Fruit fly (Drosophila melanogaster) whole organism, embryonic: ENCODE results near the gene CG17778.

ENCODE experiments used
- Adf1 ChIP-seq: fragments of 200-800 bp; sonication (Bioruptor generic); IDR thresholded peaks from 2 replicates; pipeline ENCODE4 v1.3.6; 2022; ENCODE audit warnings: missing biosample characterization, missing genetic modification characterization
- CG12391 ChIP-seq: fragments of 200-800 bp; sonication (Bioruptor generic); optimal IDR thresholded peaks from 3 replicates; lab custom pipeline; 2018; ENCODE audit warnings: missing biosample characterization, mild to moderate bottlenecking, missing genetic modification characterization, moderate library complexity
- CG14441 ChIP-seq: fragments of 200-800 bp; sonication (Bioruptor generic); IDR thresholded peaks from 2 replicates; pipeline ENCODE4 v1.3.6; 2022; ENCODE audit warnings: missing biosample characterization, missing genetic modification characterization
- CG1529 ChIP-seq: fragments of 200-800 bp; sonication (Bioruptor generic); optimal IDR thresholded peaks from 3 replicates; lab custom pipeline; 2018; ENCODE audit warnings: missing biosample characterization, missing genetic modification characterization
- CG17829 ChIP-seq: fragments of 200-800 bp; optimal IDR thresholded peaks from 2 replicates; lab custom pipeline; 2019; ENCODE audit warnings: missing biosample characterization, mild to moderate bottlenecking, missing genetic modification characterization, moderate library complexity
- CG2875 ChIP-seq: fragments of 200-800 bp; sonication (Bioruptor generic); optimal IDR thresholded peaks from 2 replicates; lab custom pipeline; 2017; ENCODE audit warnings: missing biosample characterization, mild to moderate bottlenecking, missing genetic modification characterization, missing genetic modification reagents
- CG31388 ChIP-seq: fragments of 200-800 bp; sonication (Bioruptor generic); optimal IDR thresholded peaks from 2 replicates; lab custom pipeline; 2016; ENCODE audit warnings: missing biosample characterization, missing genetic modification characterization
- CG32532 ChIP-seq: fragments of 200-800 bp; sonication (Bioruptor generic); IDR thresholded peaks from 2 replicates; pipeline ENCODE4 v1.3.6; 2022; ENCODE audit warnings: missing biosample characterization, missing genetic modification characterization
- CG4820 ChIP-seq: fragments of 200-800 bp; sonication (Bioruptor generic); optimal IDR thresholded peaks from 3 replicates; lab custom pipeline; 2016; ENCODE audit warnings: missing biosample characterization, missing genetic modification characterization
- CG7271 ChIP-seq: fragments of 200-800 bp; sonication (Bioruptor generic); optimal IDR thresholded peaks from 2 replicates; lab custom pipeline; 2018; ENCODE audit warnings: missing biosample characterization, mild to moderate bottlenecking, missing genetic modification characterization, moderate library complexity
- CG7357 ChIP-seq: fragments of 200-800 bp; sonication (Bioruptor generic); IDR thresholded peaks from 3 replicates; pipeline ENCODE4 v1.3.6; 2022; ENCODE audit warnings: missing biosample characterization, missing genetic modification characterization
- CG7963 ChIP-seq: fragments of 200-800 bp; sonication (Bioruptor generic); IDR thresholded peaks from 3 replicates; pipeline ENCODE4 v1.3.6; 2022; ENCODE audit warnings: missing biosample characterization, missing genetic modification characterization; ENCODE audit not compliant: partially characterized antibody
- CG9932 ChIP-seq: fragments of 200-800 bp; sonication (Bioruptor generic); IDR thresholded peaks from 2 replicates; pipeline ENCODE4 v1.3.6; 2022; ENCODE audit warnings: missing biosample characterization, missing genetic modification characterization
- CHES-1-like ChIP-seq: fragments of 200-800 bp; sonication (Bioruptor generic); optimal IDR thresholded peaks from 2 replicates; lab custom pipeline; 2016; ENCODE audit warnings: missing biosample characterization, missing genetic modification characterization
- Dad ChIP-seq: fragments of 200-800 bp; sonication (Bioruptor generic); optimal IDR thresholded peaks from 3 replicates; lab custom pipeline; 2016; ENCODE audit warnings: missing biosample characterization, missing genetic modification characterization
- Doc2 ChIP-seq: fragments of 200-800 bp; sonication (Bioruptor generic); IDR thresholded peaks from 2 replicates; pipeline ENCODE4 v1.3.6; 2022; ENCODE audit warnings: missing biosample characterization, missing genetic modification characterization
- Eip74EF ChIP-seq, 2 experiments: fragments of 200-800 bp in 1 of 2; fragments of >200 bp in 1 of 2; sonication (Bioruptor generic) in 1 of 2; optimal IDR thresholded peaks; 2 replicates each; lab custom pipeline; 2017 to 2019; ENCODE audit warnings: missing biosample characterization in 2 of 2, missing genetic modification characterization in 2 of 2, mild to moderate bottlenecking in 1 of 2, moderate library complexity in 1 of 2
- Fer3 ChIP-seq: fragments of 200-800 bp; sonication (Bioruptor generic); optimal IDR thresholded peaks from 2 replicates; lab custom pipeline; 2018; ENCODE audit warnings: missing biosample characterization, mild to moderate bottlenecking, missing genetic modification characterization, moderate library complexity
- Gsc ChIP-seq: fragments of 200-800 bp; sonication (Bioruptor generic); IDR thresholded peaks from 2 replicates; pipeline ENCODE4 v1.3.6; 2022; ENCODE audit warnings: missing biosample characterization, missing genetic modification characterization
- Gug ChIP-seq: fragments of 200-800 bp; sonication (Bioruptor generic); IDR thresholded peaks from 4 replicates; pipeline ENCODE4 v1.3.6; 2022; ENCODE audit warnings: missing biosample characterization, missing genetic modification characterization
- HHEX ChIP-seq: fragments of 200-800 bp; sonication (Bioruptor generic); optimal IDR thresholded peaks from 3 replicates; lab custom pipeline; 2017; ENCODE audit warnings: missing biosample characterization, mild to moderate bottlenecking, missing genetic modification characterization, missing genetic modification reagents
- HLH3B ChIP-seq: fragments of 200-800 bp; sonication (Bioruptor generic); IDR thresholded peaks from 2 replicates; pipeline ENCODE4 v1.3.6; 2022; ENCODE audit warnings: missing biosample characterization, missing genetic modification characterization
- Hmx ChIP-seq: fragments of 200-800 bp; sonication (Bioruptor generic); optimal IDR thresholded peaks from 2 replicates; lab custom pipeline; 2016; ENCODE audit warnings: missing biosample characterization, missing genetic modification characterization
- NfI ChIP-seq: fragments of 200-800 bp; sonication (Bioruptor generic); optimal IDR thresholded peaks from 3 replicates; lab custom pipeline; 2018; ENCODE audit warnings: missing biosample characterization, mild to moderate bottlenecking, missing genetic modification characterization, moderate library complexity
- Spps ChIP-seq: fragments of 200-800 bp; sonication (Bioruptor generic); optimal IDR thresholded peaks from 2 replicates; lab custom pipeline; 2018; ENCODE audit warnings: missing biosample characterization, mild to moderate bottlenecking, missing genetic modification characterization
- Sry-δ ChIP-seq: fragments of 200-800 bp; sonication (Bioruptor generic); optimal IDR thresholded peaks from 2 replicates; lab custom pipeline; 2016; ENCODE audit warnings: missing biosample characterization, missing genetic modification characterization
- al ChIP-seq: fragments of 200-800 bp; sonication (Bioruptor generic); IDR thresholded peaks from 2 replicates; pipeline ENCODE4 v1.3.6; 2022; ENCODE audit warnings: missing biosample characterization, missing genetic modification characterization
- ase ChIP-seq: fragments of 200-800 bp; sonication (Bioruptor generic); IDR thresholded peaks from 3 replicates; pipeline ENCODE4 v1.3.6; 2022; ENCODE audit warnings: missing biosample characterization, missing genetic modification characterization
- bcd ChIP-seq: fragments of 200-800 bp; sonication (Bioruptor generic); optimal IDR thresholded peaks from 2 replicates; lab custom pipeline; 2017; ENCODE audit warnings: missing biosample characterization, mild to moderate bottlenecking, missing genetic modification characterization
- cg ChIP-seq: fragments of 200-800 bp; sonication (Bioruptor generic); optimal IDR thresholded peaks from 3 replicates; lab custom pipeline; 2019; ENCODE audit warnings: missing biosample characterization, mild to moderate bottlenecking, missing genetic modification characterization, moderate library complexity
- chif ChIP-seq, 2 experiments: fragments of 200-800 bp; sonication (Bioruptor generic); optimal IDR thresholded peaks; 3 replicates each; lab custom pipeline; 2016; ENCODE audit warnings: missing biosample characterization in 2 of 2, missing genetic modification characterization in 2 of 2
- croc ChIP-seq: fragments of 200-800 bp; sonication (Bioruptor generic); conservative IDR thresholded peaks from 3 replicates; pipeline ENCODE4 v1.3.6; 2022; ENCODE audit warnings: missing biosample characterization, missing genetic modification characterization
- da ChIP-seq: fragments of 200-800 bp; sonication (Bioruptor generic); optimal IDR thresholded peaks from 2 replicates; lab custom pipeline; 2016; ENCODE audit warnings: missing biosample characterization, missing genetic modification characterization
- eyg ChIP-seq: fragments of 200-800 bp; sonication (Bioruptor generic); optimal IDR thresholded peaks from 3 replicates; lab custom pipeline; 2016; ENCODE audit warnings: missing biosample characterization, missing genetic modification characterization
- gce ChIP-seq: fragments of 200-800 bp; sonication (Bioruptor generic); IDR thresholded peaks from 3 replicates; pipeline ENCODE4 v1.3.6; 2022; ENCODE audit warnings: missing biosample characterization, missing genetic modification characterization
- gcm ChIP-seq: fragments of 200-800 bp; sonication (Bioruptor generic); optimal IDR thresholded peaks from 2 replicates; lab custom pipeline; 2019; ENCODE audit warnings: missing biosample characterization, mild to moderate bottlenecking, missing genetic modification characterization, moderate library complexity
- kah ChIP-seq: fragments of 200-800 bp; sonication (Bioruptor generic); optimal IDR thresholded peaks from 2 replicates; lab custom pipeline; 2018; ENCODE audit warnings: missing biosample characterization, mild to moderate bottlenecking, missing genetic modification characterization
- mld ChIP-seq: fragments of 200-800 bp; sonication (Bioruptor generic); IDR thresholded peaks from 3 replicates; pipeline ENCODE4 v1.3.6; 2022; ENCODE audit warnings: missing biosample characterization, missing genetic modification characterization; ENCODE audit not compliant: partially characterized antibody
- pan ChIP-seq, 4 experiments: fragments of >200 bp in 3 of 4; fragments of 200-800 bp in 1 of 4; sonication (Bioruptor generic) in 1 of 4; optimal IDR thresholded peaks in 3 of 4; IDR thresholded peaks in 1 of 4; 2 replicates each; pipeline versions ENCODE4 v1.3.6 to Lab custom; 2017 to 2022; ENCODE audit warnings: missing biosample characterization in 2 of 4, missing genetic modification characterization in 2 of 4, mixed read lengths in 1 of 4
- pfk ChIP-seq: fragments of 200-800 bp; sonication (Bioruptor generic); optimal IDR thresholded peaks from 2 replicates; lab custom pipeline; 2018; ENCODE audit warnings: missing biosample characterization, mild to moderate bottlenecking, missing genetic modification characterization, moderate library complexity
- pnt ChIP-seq: fragments of 200-800 bp; sonication (Bioruptor generic); optimal IDR thresholded peaks from 3 replicates; lab custom pipeline; 2016; ENCODE audit warnings: missing biosample characterization, missing genetic modification characterization
- pros ChIP-seq: fragments of 200-800 bp; sonication (Bioruptor generic); optimal IDR thresholded peaks from 3 replicates; lab custom pipeline; 2019; ENCODE audit warnings: missing biosample characterization, mild to moderate bottlenecking, missing genetic modification characterization, moderate library complexity
- ranshi ChIP-seq: fragments of 200-800 bp; sonication (Bioruptor generic); IDR thresholded peaks from 2 replicates; pipeline ENCODE4 v1.3.6; 2022; ENCODE audit warnings: missing biosample characterization, missing genetic modification characterization
- schlank ChIP-seq: fragments of 200-800 bp; sonication (Bioruptor generic); optimal IDR thresholded peaks from 2 replicates; lab custom pipeline; 2018; ENCODE audit warnings: missing biosample characterization, mild to moderate bottlenecking, missing genetic modification characterization
- sens-2 ChIP-seq: fragments of 200-800 bp; sonication (Bioruptor generic); IDR thresholded peaks from 2 replicates; pipeline ENCODE4 v1.3.6; 2022; ENCODE audit warnings: missing biosample characterization, missing genetic modification characterization
- unc-4 ChIP-seq: fragments of 200-800 bp; sonication (Bioruptor generic); IDR thresholded peaks from 2 replicates; pipeline ENCODE4 v1.3.6; 2022; ENCODE audit warnings: missing biosample characterization, missing genetic modification characterization; ENCODE audit not compliant: partially characterized antibody
- wek ChIP-seq: fragments of 200-800 bp; sonication (Bioruptor generic); optimal IDR thresholded peaks from 3 replicates; lab custom pipeline; 2018; ENCODE audit warnings: missing biosample characterization, mild to moderate bottlenecking, missing genetic modification characterization, moderate library complexity
- zfh2 ChIP-seq: fragments of 200-800 bp; sonication (Bioruptor generic); optimal IDR thresholded peaks from 2 replicates; lab custom pipeline; 2016; ENCODE audit warnings: missing biosample characterization, missing genetic modification characterization

CG17778 gene

DNA sequence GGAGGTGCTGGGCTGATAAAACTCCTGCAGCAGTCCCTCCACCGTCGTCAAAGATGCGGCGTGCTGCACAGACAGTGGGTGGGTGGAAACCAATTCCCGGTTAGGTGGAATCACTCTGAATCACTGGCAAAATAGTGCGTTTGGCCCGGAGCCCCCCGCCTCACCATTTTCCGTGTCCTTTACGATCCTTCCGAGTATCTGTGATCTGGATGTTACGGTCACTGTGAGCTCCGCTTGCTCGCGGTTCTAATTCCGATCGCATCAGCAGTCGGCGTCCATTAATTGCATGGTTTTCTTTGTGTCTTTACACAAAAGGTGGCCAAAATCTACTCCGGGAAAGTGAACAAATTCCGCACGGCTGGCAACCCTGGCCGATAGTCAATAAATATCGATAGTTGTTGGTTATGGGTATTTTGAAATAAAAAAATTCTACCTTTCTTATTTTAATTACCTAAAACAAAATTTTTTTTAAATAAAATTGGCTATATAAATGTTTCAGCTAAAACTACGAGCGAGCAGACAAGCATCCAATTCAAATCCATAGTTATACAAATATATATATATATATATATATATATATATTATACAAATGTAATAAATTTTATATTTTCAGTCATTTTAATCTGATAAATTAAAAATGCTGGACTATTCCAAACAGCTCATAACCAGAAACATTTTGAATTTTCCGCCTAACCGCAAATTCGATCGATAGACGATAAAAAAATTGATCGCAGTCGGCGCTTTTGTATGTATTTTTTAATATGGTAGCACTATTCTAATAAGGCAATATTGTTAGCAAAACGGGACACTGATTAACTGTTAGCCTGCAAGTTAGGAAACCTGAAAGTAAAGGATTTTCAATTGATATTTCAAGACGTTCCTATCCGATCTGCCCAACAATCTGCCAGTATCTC is 17.9 kb upstream of the CG17778 start, which contains the start of the genes ebo and CG13373 (continued):
- TF ChIP-seq CG4820 = no peak
- no peak for TF ChIP-seq Adf1 (GFP tag; lab: Robert Waterston, UW)
- TF ChIP-seq ase = peak; percentile 78
- TF ChIP-seq bcd (GFP tag; lab: Kevin White, UChicago) = no peak
- no peak for TF ChIP-seq CG7357
- TF ChIP-seq CG14441 (GFP tag; lab: Robert Waterston, UW) = peak; percentile 26; the same call in 1 of the 2 replicates
- TF ChIP-seq cg (GFP tag; lab: Kevin White, UChicago) = no peak
- no peak for TF ChIP-seq pfk (GFP tag; lab: Kevin White, UChicago)
- no peak for TF ChIP-seq eyg (GFP tag; lab: Kevin White, UChicago)
- no peak for TF ChIP-seq HHEX (GFP tag; lab: Kevin White, UChicago)
- TF ChIP-seq chif (GFP tag; optimal IDR thresholded peaks at IDR 0.05; lab: Kevin White, UChicago) = no peak
- no peak for TF ChIP-seq Eip74EF (GFP tag; optimal IDR thresholded peaks at IDR 0.05; lab: Kevin White, UChicago)
- TF ChIP-seq Hmx = no peak
- no peak for TF ChIP-seq Fer3 (tag; lab: Kevin White, UChicago)
- TF ChIP-seq Gsc (GFP tag; lab: Robert Waterston, UW) = no peak
- TF ChIP-seq CG7963 (GFP tag; lab: Robert Waterston, UW) = no peak
- TF ChIP-seq Spps (tag; lab: Kevin White, UChicago) = no peak
- TF ChIP-seq Sry-δ = peak; percentile 76
- TF ChIP-seq CG31388 (GFP tag; lab: Kevin White, UChicago) = no peak
- no peak for TF ChIP-seq pan (optimal IDR thresholded peaks at IDR 0.05; lab: Kevin White, UChicago)
- peak in 1 of 2 experiments; percentile 36 for TF ChIP-seq pan (GFP tag; optimal IDR thresholded peaks at IDR 0.05 in 1 of 2, IDR thresholded peaks at IDR 0.05 in 1 of 2)
- no peak for TF ChIP-seq pros (GFP tag; lab: Kevin White, UChicago)
- TF ChIP-seq al (GFP tag; lab: Robert Waterston, UW) = 0 out of 2 replicates have a peak, but pooled peaks have one; percentile 17
- TF ChIP-seq CG32532 (GFP tag; lab: Robert Waterston, UW) = no peak; the same call in 1 of the 2 replicates
- TF ChIP-seq CG12391 (tag; lab: Kevin White, UChicago) = peak; percentile 49
- no peak for TF ChIP-seq NfI
- TF ChIP-seq gcm = no peak
- TF ChIP-seq sens-2 (GFP tag; lab: Robert Waterston, UW) = no peak
- TF ChIP-seq ranshi (GFP tag; lab: Robert Waterston, UW) = no peak
- TF ChIP-seq HLH3B = peak; percentile 31; the same call in 1 of the 2 replicates
- peak; percentile 42 for TF ChIP-seq CG17829
- no peak for TF ChIP-seq croc (GFP tag; lab: Robert Waterston, UW)
- TF ChIP-seq zfh2 (GFP tag; lab: Kevin White, UChicago) = peak; percentile 32
- no peak for TF ChIP-seq CG7271 (tag; lab: Kevin White, UChicago)
- TF ChIP-seq pnt (GFP tag; lab: Kevin White, UChicago) = no peak
- TF ChIP-seq CG1529 = no peak
- TF ChIP-seq mld (GFP tag; lab: Robert Waterston, UW) = no peak; the same call in 2 of the 3 replicates
- TF ChIP-seq CG9932 (GFP tag; lab: Robert Waterston, UW) = peak; percentile 72
- no peak for TF ChIP-seq CG2875 (GFP tag; lab: Kevin White, UChicago)
- no peak for TF ChIP-seq da (GFP tag; lab: Kevin White, UChicago)
- TF ChIP-seq unc-4 (GFP tag; lab: Robert Waterston, UW) = peak; percentile 63
- no peak for TF ChIP-seq Dad (GFP tag; lab: Kevin White, UChicago)
- no peak for TF ChIP-seq wek (GFP tag; lab: Kevin White, UChicago)
- TF ChIP-seq schlank (tag; lab: Kevin White, UChicago) = no peak
- TF ChIP-seq gce (GFP tag; lab: Robert Waterston, UW) = no peak
- no peak for TF ChIP-seq kah
- no peak for TF ChIP-seq Doc2 (GFP tag; lab: Robert Waterston, UW)
- no peak for TF ChIP-seq Gug (GFP tag; lab: Robert Waterston, UW)
- TF ChIP-seq CHES-1-like = no peak
